Worm (Caenorhabditis elegans) whole organism, L4/young adult: Measurements from ENCODE around the gene dmsr-11.

Experiments used
- W03F9.2 ChIP-seq: fragments of 150-350 bp; optimal IDR thresholded peaks from 2 replicates; lab custom pipeline; 2014; ENCODE audit warnings: missing biosample characterization, missing genetic modification characterization
- dao-5 ChIP-seq: sonication (generic microtip); optimal IDR thresholded peaks from 2 replicates; lab custom pipeline; 2016; ENCODE audit warnings: missing genotype, missing genetic modification characterization, moderate library complexity, missing compliant biosample characterization
- him-1 ChIP-seq: sonication (generic microtip); optimal IDR thresholded peaks from 2 replicates; lab custom pipeline; 2016; ENCODE audit warnings: missing genotype, missing genetic modification reagents, missing genetic modification characterization, missing compliant biosample characterization

DNA sequence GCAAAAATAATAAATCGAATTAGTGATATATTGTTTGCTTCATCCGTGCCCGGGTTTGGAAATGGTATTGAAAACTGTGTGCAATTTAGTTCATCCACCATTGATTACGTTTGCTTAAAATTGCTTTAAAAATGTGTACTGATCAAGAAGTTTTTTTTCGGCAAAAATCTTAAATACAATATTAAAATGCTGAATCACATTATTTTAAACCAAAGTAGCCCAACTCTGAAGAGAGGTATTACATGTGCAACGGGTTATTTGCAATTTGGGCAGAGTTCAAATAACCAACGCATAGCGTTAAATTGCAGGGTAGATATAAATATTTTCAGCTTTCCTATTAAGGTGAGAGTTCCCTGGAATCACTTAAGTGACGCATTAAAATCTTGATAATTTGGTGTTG is 13.3 kb upstream of the dmsr-11 start, which contains the start of gene dmsr-14:
- TF ChIP-seq him-1 (no peak), W03F9.2 (no peak), dao-5 (tag; lab: Kevin White, UChicago) (no peak)
